Worm (Caenorhabditis elegans) whole organism, L1 larva: ENCODE results near the gene C16C8.5.
"Not testable (repeated sequence)": the region's sequence is repeated elsewhere in the genome, so short reads cannot be mapped to it uniquely, and the experiment has no call there.

Experiments used
- C34B4.2 ChIP-seq: sonication (generic microtip); optimal IDR thresholded peaks from 2 replicates; lab custom pipeline; 2017; ENCODE audit warnings: mild to moderate bottlenecking, missing genetic modification characterization, missing compliant biosample characterization
- Y116A8C.19 ChIP-seq: sonication (generic microtip); optimal IDR thresholded peaks from 2 replicates; lab custom pipeline; 2016; ENCODE audit warnings: missing compliant biosample characterization, missing genetic modification characterization, borderline replicate concordance
- aly-2 ChIP-seq: fragments of 150-350 bp; optimal IDR thresholded peaks from 2 replicates; lab custom pipeline; 2014; ENCODE audit warnings: missing biosample characterization, missing genetic modification characterization
- ama-1 ChIP-seq: fragments of 150-350 bp; optimal IDR thresholded peaks from 2 replicates; lab custom pipeline; 2014
- ceh-63 ChIP-seq: fragments of 200-800 bp; sonication (Bioruptor generic); optimal IDR thresholded peaks from 2 replicates; lab custom pipeline; 2018; ENCODE audit warnings: mild to moderate bottlenecking, missing genetic modification characterization, missing compliant biosample characterization
- ceh-82 ChIP-seq, 3 experiments: fragments of 150-350 bp in 1 of 3; sonication (generic microtip) in 2 of 3; optimal IDR thresholded peaks; 2 replicates each; lab custom pipeline; 2014 to 2017; ENCODE audit warnings: missing biosample characterization in 3 of 3, missing genetic modification characterization in 3 of 3
- ceh-90 ChIP-seq: sonication (generic microtip); optimal IDR thresholded peaks from 2 replicates; lab custom pipeline; 2016; ENCODE audit warnings: missing genetic modification characterization, missing compliant biosample characterization
- dsc-1 ChIP-seq: sonication (generic microtip); optimal IDR thresholded peaks from 2 replicates; lab custom pipeline; 2016; ENCODE audit warnings: mild to moderate bottlenecking, missing genetic modification characterization, missing compliant biosample characterization
- efl-3 ChIP-seq: fragments of 200-800 bp; sonication (Bioruptor generic); optimal IDR thresholded peaks from 2 replicates; lab custom pipeline; 2018; ENCODE audit warnings: mild to moderate bottlenecking, missing genetic modification characterization, missing compliant biosample characterization
- egl-13 ChIP-seq: sonication (generic microtip); optimal IDR thresholded peaks from 2 replicates; lab custom pipeline; 2016; ENCODE audit warnings: missing genotype, missing genetic modification reagents, missing genetic modification characterization, missing compliant biosample characterization
- egl-27 ChIP-seq, 2 experiments: fragments of 150-350 bp in 1 of 2; sonication (generic microtip); optimal IDR thresholded peaks; 3 replicates each; lab custom pipeline; 2017 to 2018; ENCODE audit warnings: missing biosample characterization in 2 of 2, missing genetic modification characterization in 2 of 2, missing genetic modification reagents in 2 of 2
- elt-2 ChIP-seq: sonication (generic microtip); optimal IDR thresholded peaks from 2 replicates; lab custom pipeline; 2016; ENCODE audit warnings: missing genetic modification characterization, mild to moderate bottlenecking, inconsistent platforms, missing compliant biosample characterization, missing genetic modification reagents
- elt-3 ChIP-seq, 6 experiments: fragments of 150-350 bp in 1 of 6; sonication (generic microtip); optimal IDR thresholded peaks; 2 replicates each; lab custom pipeline; 2017 to 2018; ENCODE audit warnings: missing biosample characterization in 6 of 6, missing genetic modification characterization in 6 of 6, inconsistent platforms in 1 of 6
- ets-5 ChIP-seq: fragments of 200-800 bp; sonication (Bioruptor generic); IDR thresholded peaks from 2 replicates; pipeline ENCODE4 v1.3.6; 2022; ENCODE audit warnings: missing genetic modification characterization, missing compliant biosample characterization
- fkh-4 ChIP-seq: sonication (generic microtip); optimal IDR thresholded peaks from 2 replicates; lab custom pipeline; 2016; ENCODE audit warnings: missing compliant biosample characterization, missing genetic modification characterization, borderline replicate concordance
- fkh-8 ChIP-seq: sonication (generic microtip); optimal IDR thresholded peaks from 2 replicates; lab custom pipeline; 2016; ENCODE audit warnings: mild to moderate bottlenecking, missing genetic modification characterization, missing compliant biosample characterization
- fos-1 ChIP-seq: fragments of 150-350 bp; optimal IDR thresholded peaks from 2 replicates; lab custom pipeline; 2014; ENCODE audit warnings: missing biosample characterization, missing genetic modification characterization
- hlh-17 ChIP-seq: fragments of 200-800 bp; sonication (Bioruptor generic); optimal IDR thresholded peaks from 2 replicates; lab custom pipeline; 2018; ENCODE audit warnings: missing genetic modification characterization, mild to moderate bottlenecking, missing compliant biosample characterization, moderate library complexity, borderline replicate concordance
- irx-1 ChIP-seq: sonication (generic microtip); optimal IDR thresholded peaks from 2 replicates; lab custom pipeline; 2016; ENCODE audit warnings: missing genetic modification characterization, missing compliant biosample characterization
- isw-1 ChIP-seq: fragments of 200-800 bp; sonication (Bioruptor generic); IDR thresholded peaks from 2 replicates; pipeline ENCODE4 v1.3.6; 2022; ENCODE audit warnings: missing genetic modification characterization, missing compliant biosample characterization
- jun-1 ChIP-seq: fragments of 150-350 bp; optimal IDR thresholded peaks from 2 replicates; lab custom pipeline; 2014; ENCODE audit warnings: missing biosample characterization, missing genetic modification reagents, missing genetic modification characterization
- lin-13 ChIP-seq: fragments of 150-350 bp; optimal IDR thresholded peaks from 2 replicates; lab custom pipeline; 2014; ENCODE audit warnings: missing biosample characterization, missing genetic modification reagents, missing genetic modification characterization
- lin-14 ChIP-seq: fragments of 200-800 bp; sonication (Bioruptor generic); optimal IDR thresholded peaks from 2 replicates; lab custom pipeline; 2018; ENCODE audit warnings: mild to moderate bottlenecking, missing genetic modification characterization, moderate library complexity, missing compliant biosample characterization
- lin-15B ChIP-seq: fragments of 150-350 bp; sonication (generic microtip); optimal IDR thresholded peaks from 3 replicates; lab custom pipeline; 2014; ENCODE audit warnings: missing biosample characterization, missing genetic modification characterization
- lir-3 ChIP-seq: sonication (generic microtip); optimal IDR thresholded peaks from 2 replicates; lab custom pipeline; 2016; ENCODE audit warnings: mild to moderate bottlenecking, missing genetic modification characterization, moderate library complexity, missing compliant biosample characterization; ENCODE audit not compliant: poor library complexity
- mef-2 ChIP-seq: fragments of 150-350 bp; optimal IDR thresholded peaks from 2 replicates; lab custom pipeline; 2014; ENCODE audit warnings: missing biosample characterization, missing genetic modification characterization
- mep-1 ChIP-seq: fragments of 150-350 bp; optimal IDR thresholded peaks from 2 replicates; lab custom pipeline; 2014; ENCODE audit warnings: missing biosample characterization, missing genetic modification characterization
- nhr-11 ChIP-seq: fragments of 150-350 bp; optimal IDR thresholded peaks from 2 replicates; lab custom pipeline; 2014; ENCODE audit warnings: missing biosample characterization, missing genetic modification characterization
- nhr-20 ChIP-seq: sonication (generic microtip); optimal IDR thresholded peaks from 2 replicates; lab custom pipeline; 2016; ENCODE audit warnings: mild to moderate bottlenecking, missing genetic modification characterization, missing compliant biosample characterization
- nhr-237 ChIP-seq: fragments of 150-350 bp; optimal IDR thresholded peaks from 2 replicates; lab custom pipeline; 2014; ENCODE audit warnings: missing biosample characterization, missing genetic modification characterization
- nhr-28 ChIP-seq: fragments of 150-350 bp; optimal IDR thresholded peaks from 2 replicates; lab custom pipeline; 2014; ENCODE audit warnings: missing biosample characterization, missing genetic modification characterization
- nhr-76 ChIP-seq: sonication (generic microtip); optimal IDR thresholded peaks from 2 replicates; lab custom pipeline; 2017; ENCODE audit warnings: missing biosample characterization, missing genetic modification characterization
- nhr-85 ChIP-seq: sonication (generic microtip); peaks from one replicate; lab custom pipeline; 2016; ENCODE audit warnings: missing genetic modification characterization, inconsistent platforms, missing compliant biosample characterization
- pax-3 ChIP-seq: fragments of 200-800 bp; sonication (Bioruptor generic); optimal IDR thresholded peaks from 2 replicates; lab custom pipeline; 2018; ENCODE audit warnings: mild to moderate bottlenecking, missing genetic modification characterization, moderate library complexity, missing compliant biosample characterization
- rnt-1 ChIP-seq: sonication (generic microtip); optimal IDR thresholded peaks from 2 replicates; lab custom pipeline; 2016; ENCODE audit warnings: mild to moderate bottlenecking, missing genetic modification characterization, moderate library complexity, missing compliant biosample characterization
- snpc-4 ChIP-seq: fragments of 150-350 bp; optimal IDR thresholded peaks from 2 replicates; lab custom pipeline; 2014; ENCODE audit warnings: missing biosample characterization, missing genetic modification characterization
- snu-23 ChIP-seq: sonication (generic microtip); optimal IDR thresholded peaks from 2 replicates; lab custom pipeline; 2016; ENCODE audit warnings: missing genetic modification characterization, missing compliant biosample characterization
- sptf-1 ChIP-seq: fragments of 150-350 bp; optimal IDR thresholded peaks from 2 replicates; lab custom pipeline; 2014; ENCODE audit warnings: missing biosample characterization, missing genetic modification characterization
- unc-130 ChIP-seq: fragments of 150-350 bp; optimal IDR thresholded peaks from 2 replicates; lab custom pipeline; 2017; ENCODE audit warnings: missing biosample characterization, missing genetic modification characterization, inconsistent platforms
- unc-30 ChIP-seq: sonication (generic microtip); optimal IDR thresholded peaks from 2 replicates; lab custom pipeline; 2017; ENCODE audit warnings: missing biosample characterization, missing genetic modification characterization
- unc-62 ChIP-seq: fragments of 150-350 bp; optimal IDR thresholded peaks from 2 replicates; lab custom pipeline; 2014; ENCODE audit warnings: missing biosample characterization, missing genetic modification reagents, missing genetic modification characterization
- unc-86 ChIP-seq: sonication (generic microtip); optimal IDR thresholded peaks from 2 replicates; lab custom pipeline; 2016; ENCODE audit warnings: missing genetic modification characterization, missing compliant biosample characterization
- unc-98 ChIP-seq: fragments of 200-800 bp; sonication (Bioruptor generic); IDR thresholded peaks from 2 replicates; pipeline ENCODE4 v1.3.6; 2022; ENCODE audit warnings: missing genetic modification characterization, missing compliant biosample characterization
- vab-15 ChIP-seq: sonication (generic microtip); optimal IDR thresholded peaks from 2 replicates; lab custom pipeline; 2017; ENCODE audit warnings: missing genotype, mild to moderate bottlenecking, missing genetic modification characterization, missing compliant biosample characterization
- xbp-1 ChIP-seq: sonication (generic microtip); optimal IDR thresholded peaks from 2 replicates; lab custom pipeline; 2016; ENCODE audit warnings: missing genetic modification characterization, missing compliant biosample characterization
- zag-1 ChIP-seq: fragments of 150-350 bp; optimal IDR thresholded peaks from 2 replicates; lab custom pipeline; 2014; ENCODE audit warnings: missing biosample characterization, missing genetic modification characterization
- zip-4 ChIP-seq: fragments of 200-800 bp; sonication (Bioruptor generic); optimal IDR thresholded peaks from 2 replicates; lab custom pipeline; 2018; ENCODE audit warnings: mild to moderate bottlenecking, missing genetic modification characterization, moderate library complexity, missing compliant biosample characterization
- ztf-4 ChIP-seq: fragments of 150-350 bp; optimal IDR thresholded peaks from 2 replicates; lab custom pipeline; 2014; ENCODE audit warnings: missing biosample characterization, missing genetic modification characterization

C16C8.5 gene

ce11 chrII:3445285-3445806, at the start of gene C16C8.5, which contains the start of gene C16C8.16:
Gene C16C8.5, minus strand, starts transcription at chrII:3445385.
Gene C16C8.16, plus strand, starts transcription at chrII:3445756.
- TF ChIP-seq efl-3 (GFP tag; lab: Kevin White, UChicago) (no peak), lin-14 (GFP tag; lab: Kevin White, UChicago) (no peak), pax-3 (tag; lab: Kevin White, UChicago) (no peak), elt-2 (tag; lab: Kevin White, UChicago) (no peak), ceh-82 (tag; optimal IDR thresholded peaks at IDR 0.05; lab: Kevin White, UChicago) (no peak)

- TF ChIP-seq unc-86, egl-13, zag-1 (tag; lab: Kevin White, UChicago): not testable (repeated sequence)
Observed at ce11 chrII:3490797-3491196, 45.6 kb upstream of the C16C8.5 start, which contains the start of gene fbxb-112. Gene fbxb-112, plus strand, starts transcription at chrII:3491097.

ce11 chrII:3482231-3482630, 37.0 kb upstream of the C16C8.5 start, which contains the start of gene smu-2:
Gene smu-2, plus strand, starts transcription at chrII:3482408.
- TF ChIP-seq lin-15B (tag; lab: Kevin White, UChicago) (peak; percentile 88), vab-15 (tag; lab: Kevin White, UChicago) (peak; percentile 68), nhr-237 (tag; lab: Kevin White, UChicago) (peak; percentile 39), rnt-1 (tag; lab: Kevin White, UChicago) (peak; percentile 97), dsc-1 (tag; lab: Kevin White, UChicago) (no peak), efl-3 (GFP tag; lab: Kevin White, UChicago) (no peak), unc-86 (tag; lab: Kevin White, UChicago) (peak; percentile 49), snu-23 (no peak), C34B4.2 (tag; lab: Kevin White, UChicago) (no peak), ets-5 (GFP tag; lab: Robert Waterston, UW) (no peak), snpc-4 (tag; lab: Kevin White, UChicago) (peak; percentile 41), irx-1 (peak; percentile 82), mef-2 (tag; lab: Kevin White, UChicago) (no peak), ama-1 (lab: Kevin White, UChicago) (no peak), sptf-1 (tag; lab: Kevin White, UChicago) (no peak), xbp-1 (peak; percentile 62), ceh-63 (GFP tag; lab: Kevin White, UChicago) (no peak), lin-13 (GFP tag; lab: Kevin White, UChicago) (peak; percentile 28), fkh-4 (peak; percentile 82), nhr-76 (tag; lab: Kevin White, UChicago) (no peak), ztf-4 (tag; lab: Kevin White, UChicago) (no peak), lin-14 (GFP tag; lab: Kevin White, UChicago) (no peak), nhr-20 (peak; percentile 56), egl-27 (tag; optimal IDR thresholded peaks at IDR 0.05; lab: Kevin White, UChicago) (no peak), jun-1 (tag; lab: Kevin White, UChicago) (no peak), Y116A8C.19 (no peak), aly-2 (tag; lab: Kevin White, UChicago) (no peak), zip-4 (no peak), fkh-8 (tag; lab: Kevin White, UChicago) (peak; percentile 65), unc-62 (no peak), unc-30 (tag; lab: Kevin White, UChicago) (no peak), isw-1 (GFP tag; lab: Robert Waterston, UW) (peak; percentile 68), mep-1 (tag; lab: Kevin White, UChicago) (peak; percentile 68), pax-3 (tag; lab: Kevin White, UChicago) (peak; percentile 62), nhr-85 (tag; lab: Kevin White, UChicago) (peak; percentile 83), fos-1 (tag; lab: Kevin White, UChicago) (no peak), unc-98 (GFP tag; lab: Robert Waterston, UW) (peak; percentile 68), ceh-90 (tag; lab: Kevin White, UChicago) (peak; percentile 84), nhr-11 (no peak), nhr-28 (tag; lab: Kevin White, UChicago) (no peak), lir-3 (peak; percentile 87), elt-3 (tag; optimal IDR thresholded peaks at IDR 0.05; lab: Kevin White, UChicago) (no peak), hlh-17 (GFP tag; lab: Kevin White, UChicago) (no peak), ceh-82 (tag; optimal IDR thresholded peaks at IDR 0.05; lab: Kevin White, UChicago) (peak; percentile 24 to 81 (median 55)), unc-130 (no peak)
